Worm (Caenorhabditis elegans) whole organism, L4/young adult: Measurements from ENCODE around the gene C54D10.5.

ENCODE experiments used
- W03F9.2 ChIP-seq: fragments of 150-350 bp; optimal IDR thresholded peaks from 2 replicates; lab custom pipeline; 2014; ENCODE audit warnings: missing biosample characterization, missing genetic modification characterization
- him-1 ChIP-seq: sonication (generic microtip); optimal IDR thresholded peaks from 2 replicates; lab custom pipeline; 2016; ENCODE audit warnings: missing genotype, missing genetic modification reagents, missing genetic modification characterization, missing compliant biosample characterization

DNA sequence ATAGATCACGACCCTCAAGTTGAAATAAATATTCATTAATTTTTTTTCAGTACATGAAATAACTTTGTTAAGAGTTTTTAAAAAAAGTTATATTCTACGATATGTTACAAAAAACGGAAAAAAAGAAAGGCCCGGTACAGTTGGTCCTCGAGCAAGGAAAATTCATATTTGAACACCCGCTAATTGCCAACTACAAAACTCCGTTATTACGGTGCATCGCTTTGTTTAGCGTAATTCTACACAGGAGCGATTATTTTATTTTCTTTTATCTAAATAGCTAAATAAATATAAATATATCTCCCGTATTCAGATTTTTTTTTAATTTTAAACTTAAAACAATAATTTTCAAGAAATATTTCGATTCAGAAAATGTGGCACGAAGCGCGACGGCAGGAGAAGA is 21.3 kb downstream of the C54D10.5 start, which contains the start of gene F28C1.1:
- TF ChIP-seq him-1 (tag; lab: Kevin White, UChicago) (no peak), W03F9.2 (tag; lab: Kevin White, UChicago) (no peak)
